Worm (Caenorhabditis elegans): ENCODE results near the gene K02A6.4.

- no peak for TF ChIP-seq nfya-1 (tag; optimal IDR thresholded peaks at IDR 0.05; ENCODE audit: insufficient read depth)
- TF ChIP-seq elt-2 (tag; optimal IDR thresholded peaks at IDR 0.05), result no peak
- no peak for TF ChIP-seq ceh-9 (tag; optimal IDR thresholded peaks at IDR 0.05)
- TF ChIP-seq R02D3.7 (tag; optimal IDR thresholded peaks at IDR 0.05), result no peak
- TF ChIP-seq daf-12 (tag; optimal IDR thresholded peaks at IDR 0.05), result no peak
- no peak for TF ChIP-seq ceh-16 (tag; optimal IDR thresholded peaks at IDR 0.05)
- TF ChIP-seq nhr-12 (tag; optimal IDR thresholded peaks at IDR 0.05), result no peak
- no peak for TF ChIP-seq nhr-25 (tag; optimal IDR thresholded peaks at IDR 0.05)
Observed at ce11 chrX:8261125-8261684, 42.7 kb upstream of the K02A6.4 start, which contains the start of gene M60.7.

Measured in whole organism, L3 larva.